Fruit fly (Drosophila melanogaster) whole organism: ENCODE measurements around the gene Cpr67B.

Experiments used
- CG8478 ChIP-seq: fragments of >200 bp; optimal IDR thresholded peaks from 2 replicates; lab custom pipeline; 2018; ENCODE audit warnings: inconsistent platforms
- EcR ChIP-seq, 2 experiments: fragments of >200 bp; optimal IDR thresholded peaks; 2 replicates each; lab custom pipeline; 2017; ENCODE audit warnings: missing biosample characterization in 2 of 2, missing genetic modification characterization in 2 of 2, missing genetic modification reagents in 2 of 2
- pan ChIP-seq: fragments of >200 bp; optimal IDR thresholded peaks from 2 replicates; lab custom pipeline; 2017
- psq ChIP-seq: fragments of >200 bp; optimal IDR thresholded peaks from 2 replicates; lab custom pipeline; 2017
- usp ChIP-seq: fragments of >200 bp; optimal IDR thresholded peaks from 2 replicates; lab custom pipeline; 2017; ENCODE audit warnings: missing biosample characterization, missing genetic modification characterization, mixed read lengths

DNA sequence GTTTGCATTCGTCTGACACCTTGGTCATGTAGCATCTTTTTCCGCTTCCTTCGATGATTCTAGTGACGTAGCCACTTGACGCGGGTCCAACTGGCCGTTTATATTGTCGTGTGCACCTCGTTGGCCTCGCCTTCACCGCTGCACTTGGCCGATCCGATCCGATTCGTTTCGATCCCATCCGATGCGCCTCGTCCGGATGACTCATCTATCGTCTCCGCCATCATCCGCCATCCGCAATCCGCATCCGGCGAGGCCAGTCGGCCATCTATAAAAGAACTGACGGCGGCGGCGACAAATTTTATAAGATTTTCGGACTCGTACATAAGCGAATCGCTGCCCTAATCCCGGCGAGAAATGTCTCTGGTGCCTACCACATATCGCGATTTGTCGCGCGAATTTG lies 29.5 kb upstream of the Cpr67B start, which contains the start of gene CG4461:
- TF ChIP-seq usp (GFP tag; lab: Kevin White, UChicago), result no peak
- TF ChIP-seq EcR (GFP tag; optimal IDR thresholded peaks at IDR 0.05; lab: Kevin White, UChicago), result no peak
- no peak for TF ChIP-seq pan (lab: Kevin White, UChicago)
- TF ChIP-seq psq, result no peak
- no peak for TF ChIP-seq CG8478
